Fruit fly (Drosophila melanogaster): ENCODE measurements around the gene CG4907.

dm6 chr3R:22726771-22727455 lies 16.4 kb upstream of the CG4907 start, which contains the start of gene CG45049:
- TF ChIP-seq CG10348 (GFP tag; IDR thresholded peaks at IDR 0.05) (no peak), CG8159 (tag; optimal IDR thresholded peaks at IDR 0.05) (no peak), CG15710 (tag; optimal IDR thresholded peaks at IDR 0.05) (no peak), D1 (tag; optimal IDR thresholded peaks at IDR 0.05) (no peak), CG14655 (GFP tag; optimal IDR thresholded peaks at IDR 0.05) (no peak), fd96Ca (GFP tag; IDR thresholded peaks at IDR 0.05) (no peak), CG4496 (GFP tag; IDR thresholded peaks at IDR 0.05) (no peak), Pif1B (GFP tag; optimal IDR thresholded peaks at IDR 0.05) (no peak), rn (GFP tag; IDR thresholded peaks at IDR 0.05) (no peak), Pif1A (GFP tag; optimal IDR thresholded peaks at IDR 0.05) (no peak)
